Worm (Caenorhabditis elegans) whole organism, L1 larva: Measurements from ENCODE around the gene K07H8.5.
A peak's percentile ranks its signal among the peaks of the same experiment; 100 is the strongest.

Experiments used
- C04F5.9 ChIP-seq: sonication (generic microtip); optimal IDR thresholded peaks from 2 replicates; lab custom pipeline; 2016; ENCODE audit warnings: missing genetic modification characterization, missing compliant biosample characterization
- C16A3.4 ChIP-seq: fragments of 150-350 bp; optimal IDR thresholded peaks from 2 replicates; lab custom pipeline; 2014; ENCODE audit warnings: missing biosample characterization, missing genetic modification characterization
- C34B4.2 ChIP-seq: sonication (generic microtip); optimal IDR thresholded peaks from 2 replicates; lab custom pipeline; 2017; ENCODE audit warnings: mild to moderate bottlenecking, missing genetic modification characterization, missing compliant biosample characterization
- F16B12.6 ChIP-seq: fragments of 150-350 bp; optimal IDR thresholded peaks from 2 replicates; lab custom pipeline; 2014; ENCODE audit warnings: missing biosample characterization, missing genetic modification characterization
- alr-1 ChIP-seq: fragments of 200-800 bp; sonication (Bioruptor generic); optimal IDR thresholded peaks from 2 replicates; lab custom pipeline; 2018; ENCODE audit warnings: borderline replicate concordance, mild to moderate bottlenecking, missing genetic modification characterization, missing compliant biosample characterization
- aly-2 ChIP-seq: fragments of 150-350 bp; optimal IDR thresholded peaks from 2 replicates; lab custom pipeline; 2014; ENCODE audit warnings: missing biosample characterization, missing genetic modification characterization
- blmp-1 ChIP-seq: fragments of 150-350 bp; optimal IDR thresholded peaks from 2 replicates; lab custom pipeline; 2014; ENCODE audit warnings: missing biosample characterization, missing genetic modification characterization
- ceh-63 ChIP-seq: fragments of 200-800 bp; sonication (Bioruptor generic); optimal IDR thresholded peaks from 2 replicates; lab custom pipeline; 2018; ENCODE audit warnings: mild to moderate bottlenecking, missing genetic modification characterization, missing compliant biosample characterization
- ceh-8 ChIP-seq: fragments of 200-800 bp; sonication (Bioruptor generic); optimal IDR thresholded peaks from 2 replicates; lab custom pipeline; 2018; ENCODE audit warnings: mild to moderate bottlenecking, missing genetic modification characterization, moderate library complexity, missing compliant biosample characterization
- dpl-1 ChIP-seq, 3 experiments: fragments of 150-350 bp in 2 of 3; sonication (generic microtip) in 1 of 3; optimal IDR thresholded peaks; 2 replicates each; lab custom pipeline; 2014 to 2017; ENCODE audit warnings: missing biosample characterization in 3 of 3, missing genetic modification characterization in 3 of 3, missing genetic modification reagents in 3 of 3
- dsc-1 ChIP-seq: sonication (generic microtip); optimal IDR thresholded peaks from 2 replicates; lab custom pipeline; 2016; ENCODE audit warnings: mild to moderate bottlenecking, missing genetic modification characterization, missing compliant biosample characterization
- efl-1 ChIP-seq, 4 experiments: fragments of 150-350 bp; optimal IDR thresholded peaks in 3 of 4; peaks in 1 of 4; 1 replicate in 1 of 4; 2 replicates in 3 of 4; lab custom pipeline; 2014; ENCODE audit warnings: missing biosample characterization in 2 of 4, missing genetic modification characterization in 2 of 4, missing genetic modification reagents in 2 of 4
- egl-13 ChIP-seq: sonication (generic microtip); optimal IDR thresholded peaks from 2 replicates; lab custom pipeline; 2016; ENCODE audit warnings: missing genotype, missing genetic modification reagents, missing genetic modification characterization, missing compliant biosample characterization
- elt-2 ChIP-seq: sonication (generic microtip); optimal IDR thresholded peaks from 2 replicates; lab custom pipeline; 2016; ENCODE audit warnings: missing genetic modification characterization, mild to moderate bottlenecking, inconsistent platforms, missing compliant biosample characterization, missing genetic modification reagents
- fkh-10 ChIP-seq: sonication (generic microtip); optimal IDR thresholded peaks from 2 replicates; lab custom pipeline; 2017; ENCODE audit warnings: missing biosample characterization, missing genetic modification reagents, missing genetic modification characterization
- fkh-8 ChIP-seq: sonication (generic microtip); optimal IDR thresholded peaks from 2 replicates; lab custom pipeline; 2016; ENCODE audit warnings: mild to moderate bottlenecking, missing genetic modification characterization, missing compliant biosample characterization
- fos-1 ChIP-seq: fragments of 150-350 bp; optimal IDR thresholded peaks from 2 replicates; lab custom pipeline; 2014; ENCODE audit warnings: missing biosample characterization, missing genetic modification characterization
- hpl-2 ChIP-seq: fragments of 150-350 bp; optimal IDR thresholded peaks from 2 replicates; lab custom pipeline; 2014; ENCODE audit warnings: missing biosample characterization, missing genetic modification reagents, missing genetic modification characterization
- jun-1 ChIP-seq: fragments of 150-350 bp; optimal IDR thresholded peaks from 2 replicates; lab custom pipeline; 2014; ENCODE audit warnings: missing biosample characterization, missing genetic modification reagents, missing genetic modification characterization
- lir-3 ChIP-seq: sonication (generic microtip); optimal IDR thresholded peaks from 2 replicates; lab custom pipeline; 2016; ENCODE audit warnings: mild to moderate bottlenecking, missing genetic modification characterization, moderate library complexity, missing compliant biosample characterization; ENCODE audit not compliant: poor library complexity
- lsy-2 ChIP-seq, 2 experiments: fragments of 150-350 bp; optimal IDR thresholded peaks; 2 replicates each; lab custom pipeline; 2014; ENCODE audit warnings: missing biosample characterization in 2 of 2, missing genetic modification characterization in 2 of 2
- mab-9 ChIP-seq: fragments of 200-800 bp; sonication (Bioruptor generic); IDR thresholded peaks from 2 replicates; pipeline ENCODE4 v1.3.6; 2022; ENCODE audit warnings: missing genetic modification reagents, missing genetic modification characterization, missing compliant biosample characterization
- mdl-1 ChIP-seq, 2 experiments: fragments of 150-350 bp; optimal IDR thresholded peaks; 2 replicates each; lab custom pipeline; 2014 to 2017; ENCODE audit warnings: missing biosample characterization in 2 of 2, missing genetic modification characterization in 2 of 2, inconsistent platforms in 1 of 2
- mef-2 ChIP-seq: fragments of 150-350 bp; optimal IDR thresholded peaks from 2 replicates; lab custom pipeline; 2014; ENCODE audit warnings: missing biosample characterization, missing genetic modification characterization
- mep-1 ChIP-seq: fragments of 150-350 bp; optimal IDR thresholded peaks from 2 replicates; lab custom pipeline; 2014; ENCODE audit warnings: missing biosample characterization, missing genetic modification characterization
- nhr-11 ChIP-seq: fragments of 150-350 bp; optimal IDR thresholded peaks from 2 replicates; lab custom pipeline; 2014; ENCODE audit warnings: missing biosample characterization, missing genetic modification characterization
- nhr-12 ChIP-seq: sonication (generic microtip); optimal IDR thresholded peaks from 2 replicates; lab custom pipeline; 2017; ENCODE audit warnings: missing biosample characterization, missing genetic modification characterization
- nhr-19 ChIP-seq: fragments of 200-800 bp; sonication (Bioruptor generic); conservative IDR thresholded peaks from 2 replicates; pipeline ENCODE4 v1.3.6; 2022; ENCODE audit warnings: missing genetic modification characterization, missing compliant biosample characterization
- nhr-20 ChIP-seq: sonication (generic microtip); optimal IDR thresholded peaks from 2 replicates; lab custom pipeline; 2016; ENCODE audit warnings: mild to moderate bottlenecking, missing genetic modification characterization, missing compliant biosample characterization
- nhr-237 ChIP-seq: fragments of 150-350 bp; optimal IDR thresholded peaks from 2 replicates; lab custom pipeline; 2014; ENCODE audit warnings: missing biosample characterization, missing genetic modification characterization
- nhr-28 ChIP-seq: fragments of 150-350 bp; optimal IDR thresholded peaks from 2 replicates; lab custom pipeline; 2014; ENCODE audit warnings: missing biosample characterization, missing genetic modification characterization
- nhr-84 ChIP-seq: sonication (generic microtip); optimal IDR thresholded peaks from 2 replicates; lab custom pipeline; 2017; ENCODE audit warnings: missing biosample characterization, missing genetic modification characterization
- nhr-85 ChIP-seq: sonication (generic microtip); peaks from one replicate; lab custom pipeline; 2016; ENCODE audit warnings: missing genetic modification characterization, inconsistent platforms, missing compliant biosample characterization
- rnt-1 ChIP-seq: sonication (generic microtip); optimal IDR thresholded peaks from 2 replicates; lab custom pipeline; 2016; ENCODE audit warnings: mild to moderate bottlenecking, missing genetic modification characterization, moderate library complexity, missing compliant biosample characterization
- sox-4 ChIP-seq: sonication (generic microtip); optimal IDR thresholded peaks from 2 replicates; lab custom pipeline; 2016; ENCODE audit warnings: missing genetic modification characterization, missing compliant biosample characterization
- sptf-1 ChIP-seq: fragments of 150-350 bp; optimal IDR thresholded peaks from 2 replicates; lab custom pipeline; 2014; ENCODE audit warnings: missing biosample characterization, missing genetic modification characterization
- swsn-7 ChIP-seq: sonication (generic microtip); optimal IDR thresholded peaks from 2 replicates; lab custom pipeline; 2016; ENCODE audit warnings: missing genetic modification characterization, missing compliant biosample characterization
- unc-30 ChIP-seq: sonication (generic microtip); optimal IDR thresholded peaks from 2 replicates; lab custom pipeline; 2017; ENCODE audit warnings: missing biosample characterization, missing genetic modification characterization
- unc-62 ChIP-seq: fragments of 150-350 bp; optimal IDR thresholded peaks from 2 replicates; lab custom pipeline; 2014; ENCODE audit warnings: missing biosample characterization, missing genetic modification reagents, missing genetic modification characterization
- ztf-11 ChIP-seq, 2 experiments: sonication (generic microtip); optimal IDR thresholded peaks; 2 replicates each; lab custom pipeline; 2016 to 2017; ENCODE audit warnings: missing genetic modification characterization in 2 of 2, missing biosample characterization in 1 of 2, missing compliant biosample characterization in 1 of 2

Gene K07H8.5

ce11 chrIV:8268024-8268423 is at the start of gene K07H8.5, which contains the start of gene K07H8.8:
TSS of gene K07H8.5 (plus strand) at chrIV:8268324.
TSS of gene K07H8.8 (minus strand) at chrIV:8268412.
- TF ChIP-seq C04F5.9 (tag; lab: Kevin White, UChicago): no peak
- TF ChIP-seq, all 84 proteins: peak for 0

DNA sequence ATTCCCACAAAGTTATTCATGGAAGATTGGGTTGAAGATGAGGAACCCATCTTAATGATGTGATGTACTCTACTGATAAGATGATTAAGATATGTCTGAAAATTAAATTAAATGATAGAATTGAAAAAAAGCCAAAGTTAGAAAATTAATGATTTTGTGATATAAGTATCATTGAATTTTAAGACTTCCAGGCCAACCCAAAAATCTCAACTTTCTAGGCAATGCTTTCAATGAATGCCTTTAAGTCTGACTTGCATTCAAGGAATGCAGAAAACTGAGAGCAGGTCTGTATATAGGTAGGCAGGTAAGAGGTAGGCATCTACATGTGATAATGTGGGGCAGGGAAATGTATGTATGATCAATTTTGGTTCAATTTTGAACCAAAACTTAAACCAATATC is 48.1 kb upstream of the K07H8.5 start, which contains the start of gene ocr-2:
ocr-2 (minus strand) TSS at position 101 of the 400 bp plus-strand sequence.
- TF ChIP-seq alr-1 (no peak), nhr-85 (tag; lab: Kevin White, UChicago) (no peak), nhr-84 (tag; lab: Kevin White, UChicago) (no peak), mep-1 (no peak)

DNA sequence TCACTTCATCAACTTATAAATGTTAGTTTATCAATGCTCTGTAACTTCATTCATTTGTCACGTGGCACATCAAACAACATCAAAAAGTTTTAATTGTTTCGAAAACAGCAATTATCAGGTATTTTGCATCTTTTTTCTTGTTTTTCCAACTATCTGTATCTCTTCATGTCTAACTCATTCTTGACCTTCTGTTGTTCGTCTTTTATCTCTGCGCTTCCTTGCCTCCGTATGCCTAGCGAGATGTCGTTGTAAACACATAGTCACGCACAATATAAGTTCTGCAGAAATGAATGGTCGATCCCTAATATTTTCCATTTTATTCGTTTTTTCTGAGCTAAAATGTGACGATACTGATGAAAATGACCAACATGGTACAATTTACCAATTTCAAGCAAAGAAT is 46.2 kb upstream of the K07H8.5 start, which contains the start of gene gpx-6:
gpx-6 (plus strand) TSS at position 257 of the 400 bp plus-strand sequence.
- TF ChIP-seq ceh-8 (GFP tag; lab: Kevin White, UChicago) (no peak), dsc-1 (no peak), mdl-1 (tag; optimal IDR thresholded peaks at IDR 0.05; lab: Kevin White, UChicago) (no peak), efl-1 (optimal IDR thresholded peaks at IDR 0.05; lab: Kevin White, UChicago) (no peak), efl-1 (GFP tag; optimal IDR thresholded peaks at IDR 0.05 in 1 of 2; lab: Kevin White, UChicago) (no peak), mab-9 (GFP tag; lab: Robert Waterston, UW) (no peak), nhr-11 (no peak), lir-3 (no peak), C16A3.4 (tag; lab: Kevin White, UChicago) (peak; percentile 11), F16B12.6 (tag; lab: Kevin White, UChicago) (no peak), fos-1 (tag; lab: Kevin White, UChicago) (no peak), rnt-1 (tag; lab: Kevin White, UChicago) (no peak), fkh-10 (GFP tag; lab: Kevin White, UChicago) (no peak), hpl-2 (GFP tag; lab: Kevin White, UChicago) (no peak), fkh-8 (tag; lab: Kevin White, UChicago) (no peak), nhr-19 (GFP tag; lab: Robert Waterston, UW) (no peak), dpl-1 (GFP tag; optimal IDR thresholded peaks at IDR 0.05; lab: Kevin White, UChicago) (no peak), unc-62 (GFP tag; lab: Kevin White, UChicago) (no peak), nhr-20 (tag; lab: Kevin White, UChicago) (peak; percentile 32), nhr-237 (tag; lab: Kevin White, UChicago) (no peak), ceh-63 (GFP tag; lab: Kevin White, UChicago) (no peak), sox-4 (tag; lab: Kevin White, UChicago) (no peak), sptf-1 (no peak), elt-2 (tag; lab: Kevin White, UChicago) (no peak), nhr-85 (tag; lab: Kevin White, UChicago) (peak; percentile 55), egl-13 (tag; lab: Kevin White, UChicago) (no peak), aly-2 (no peak), ztf-11 (tag; optimal IDR thresholded peaks at IDR 0.05; lab: Kevin White, UChicago) (no peak), lsy-2 (tag; optimal IDR thresholded peaks at IDR 0.05; lab: Kevin White, UChicago) (peak in 1 of 2 experiments; percentile 3), C34B4.2 (no peak), nhr-12 (tag; lab: Kevin White, UChicago) (no peak), jun-1 (tag; lab: Kevin White, UChicago) (no peak), unc-30 (tag; lab: Kevin White, UChicago) (no peak), blmp-1 (peak; percentile 19), alr-1 (no peak), mef-2 (tag; lab: Kevin White, UChicago) (no peak), nhr-28 (tag; lab: Kevin White, UChicago) (no peak), swsn-7 (tag; lab: Kevin White, UChicago) (no peak)
